Worm (Caenorhabditis elegans) whole organism, midembryonic: ENCODE results near the gene mrpl-42.

ENCODE experiments used
- T22C8.4 ChIP-seq: fragments of 200-800 bp; sonication (Bioruptor generic); IDR thresholded peaks from 2 replicates; pipeline ENCODE4 v1.3.6; 2022; ENCODE audit warnings: missing genetic modification characterization, missing compliant biosample characterization
- cog-1 ChIP-seq: sonication (generic microtip); optimal IDR thresholded peaks from 2 replicates; lab custom pipeline; 2016; ENCODE audit warnings: missing genetic modification characterization, missing compliant biosample characterization
- flt-1 ChIP-seq: fragments of 200-800 bp; sonication (Bioruptor generic); IDR thresholded peaks from 2 replicates; pipeline ENCODE4 v1.3.6; 2022; ENCODE audit warnings: missing genetic modification characterization, missing compliant biosample characterization
- klf-2 ChIP-seq: fragments of 200-800 bp; sonication (Bioruptor generic); conservative IDR thresholded peaks from 2 replicates; pipeline ENCODE4 v1.3.6; 2022; ENCODE audit warnings: missing genetic modification reagents, missing genetic modification characterization, missing compliant biosample characterization
- ref-1 ChIP-seq: fragments of 200-800 bp; sonication (Bioruptor generic); conservative IDR thresholded peaks from 2 replicates; pipeline ENCODE4 v1.3.6; 2022; ENCODE audit warnings: missing genetic modification reagents, missing genetic modification characterization, missing compliant biosample characterization
- tab-1 ChIP-seq: fragments of 200-800 bp; sonication (Bioruptor generic); IDR thresholded peaks from 2 replicates; pipeline ENCODE4 v1.3.6; 2022; ENCODE audit warnings: missing genetic modification characterization, missing compliant biosample characterization
- ztf-23 ChIP-seq: fragments of 200-800 bp; sonication (Bioruptor generic); IDR thresholded peaks from 2 replicates; pipeline ENCODE4 v1.3.6; 2022; ENCODE audit warnings: missing genetic modification reagents, missing genetic modification characterization, missing compliant biosample characterization
- ztf-29 ChIP-seq: fragments of 200-800 bp; sonication (Bioruptor generic); IDR thresholded peaks from 2 replicates; pipeline ENCODE4 v1.3.6; 2022; ENCODE audit warnings: missing genetic modification reagents, missing genetic modification characterization, missing compliant biosample characterization

DNA sequence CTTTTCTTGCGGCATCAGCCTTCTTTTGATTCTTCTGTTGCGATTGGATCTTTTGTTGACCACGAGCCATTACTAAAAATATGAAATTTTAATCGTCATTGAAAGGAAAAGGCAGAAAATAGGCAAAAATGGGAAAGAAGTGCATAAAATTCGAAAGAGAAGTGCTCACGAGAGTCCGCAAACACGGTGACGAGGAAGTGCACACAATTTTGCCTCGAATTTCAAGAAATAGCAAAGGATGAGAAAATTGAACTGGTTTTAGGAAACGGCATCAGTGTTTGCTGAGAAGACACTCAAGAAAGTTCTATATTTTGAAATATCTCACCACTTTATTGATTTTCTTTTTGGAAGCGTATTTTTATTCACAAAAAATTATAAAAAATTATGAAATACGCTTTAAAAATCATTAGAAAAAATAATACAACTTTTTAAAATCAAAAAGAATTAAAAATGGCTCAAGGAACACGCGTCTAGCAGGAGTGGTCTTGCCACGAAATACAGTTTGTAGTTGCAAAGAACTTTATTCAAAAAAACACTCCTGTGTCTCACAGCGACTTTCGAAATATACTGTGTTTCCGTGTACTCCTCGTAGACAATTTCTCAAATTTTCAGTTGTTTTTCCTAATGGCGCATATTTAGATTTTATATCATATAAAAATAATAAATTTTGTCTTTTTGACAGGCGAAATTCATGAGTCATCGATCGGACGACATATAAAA, 2.1 kb upstream of the mrpl-42 start, which contains the start of the genes znf-706 and cpna-3:
- TF ChIP-seq ref-1 (no peak), tab-1 (GFP tag; lab: Robert Waterston, UW) (no peak), ztf-23 (GFP tag; lab: Robert Waterston, UW) (no peak), T22C8.4 (no peak), cog-1 (tag; lab: Kevin White, UChicago) (no peak), flt-1 (GFP tag; lab: Robert Waterston, UW) (no peak), ztf-29 (GFP tag; lab: Robert Waterston, UW) (no peak), klf-2 (GFP tag; lab: Robert Waterston, UW) (no peak)
